Fruit fly (Drosophila melanogaster) whole organism, embryonic: Measurements from ENCODE around the gene CG15356.

Source experiments
- Abd-B ChIP-seq: fragments of 200-800 bp; sonication (Bioruptor generic); optimal IDR thresholded peaks from 2 replicates; lab custom pipeline; 2018; ENCODE audit warnings: missing biosample characterization, mild to moderate bottlenecking, missing genetic modification characterization, moderate library complexity
- Adf1 ChIP-seq: fragments of 200-800 bp; sonication (Bioruptor generic); IDR thresholded peaks from 2 replicates; pipeline ENCODE4 v1.3.6; 2022; ENCODE audit warnings: missing biosample characterization, missing genetic modification characterization
- Aef1 ChIP-seq: fragments of 200-800 bp; sonication (Bioruptor generic); IDR thresholded peaks from 3 replicates; pipeline ENCODE4 v1.3.6; 2022; ENCODE audit warnings: missing biosample characterization, missing genetic modification characterization
- Awh ChIP-seq: fragments of 200-800 bp; sonication (Bioruptor generic); IDR thresholded peaks from 2 replicates; pipeline ENCODE4, ENCODE4 v1.3.6; 2022; ENCODE audit warnings: missing biosample characterization, missing genetic modification characterization
- CG10147 ChIP-seq: fragments of 200-800 bp; sonication (Bioruptor generic); optimal IDR thresholded peaks from 2 replicates; lab custom pipeline; 2019; ENCODE audit warnings: missing biosample characterization, mild to moderate bottlenecking, missing genetic modification characterization, moderate library complexity
- CG10321 ChIP-seq: fragments of 200-800 bp; sonication (Bioruptor generic); IDR thresholded peaks from 2 replicates; pipeline ENCODE4 v1.3.6; 2022; ENCODE audit warnings: missing biosample characterization, missing genetic modification characterization
- CG10462 ChIP-seq: fragments of 200-800 bp; sonication (Bioruptor generic); optimal IDR thresholded peaks from 2 replicates; lab custom pipeline; 2016; ENCODE audit warnings: missing biosample characterization, missing genetic modification characterization
- CG12659 ChIP-seq: fragments of 200-800 bp; sonication (Bioruptor generic); optimal IDR thresholded peaks from 3 replicates; lab custom pipeline; 2017; ENCODE audit warnings: mild to moderate bottlenecking, missing biosample characterization, missing genetic modification reagents, missing genetic modification characterization
- CG1832 ChIP-seq: fragments of 200-800 bp; sonication (Bioruptor generic); optimal IDR thresholded peaks from 2 replicates; lab custom pipeline; 2017; ENCODE audit warnings: missing biosample characterization, mild to moderate bottlenecking, missing genetic modification characterization, inconsistent platforms
- CG18599 ChIP-seq: fragments of 200-800 bp; sonication (Bioruptor generic); optimal IDR thresholded peaks from 3 replicates; lab custom pipeline; 2017; ENCODE audit warnings: missing biosample characterization, missing genetic modification characterization, mild to moderate bottlenecking, moderate library complexity, missing genetic modification reagents
- CG2712 ChIP-seq: fragments of 200-800 bp; optimal IDR thresholded peaks from 3 replicates; lab custom pipeline; 2019; ENCODE audit warnings: missing biosample characterization, mild to moderate bottlenecking, missing genetic modification characterization, moderate library complexity
- CG2889 ChIP-seq: fragments of 200-800 bp; sonication (Bioruptor generic); IDR thresholded peaks from 3 replicates; pipeline ENCODE4 v1.3.6; 2022; ENCODE audit warnings: missing biosample characterization, missing genetic modification characterization
- CG3407 ChIP-seq: fragments of 200-800 bp; sonication (Bioruptor generic); optimal IDR thresholded peaks from 2 replicates; lab custom pipeline; 2018; ENCODE audit warnings: missing biosample characterization, mild to moderate bottlenecking, missing genetic modification characterization
- CG4730 ChIP-seq: fragments of 200-800 bp; sonication (Bioruptor generic); IDR thresholded peaks from 2 replicates; pipeline ENCODE4 v1.3.6; 2022; ENCODE audit warnings: missing biosample characterization, missing genetic modification characterization
- CG7928 ChIP-seq: fragments of 200-800 bp; sonication (Bioruptor generic); optimal IDR thresholded peaks from 2 replicates; lab custom pipeline; 2017; ENCODE audit warnings: missing biosample characterization, mild to moderate bottlenecking, missing genetic modification characterization
- CG8924 ChIP-seq: fragments of 200-800 bp; optimal IDR thresholded peaks from 3 replicates; lab custom pipeline; 2019; ENCODE audit warnings: missing biosample characterization, mild to moderate bottlenecking, missing genetic modification characterization, moderate library complexity
- CG9215 ChIP-seq: fragments of 200-800 bp; sonication (Bioruptor generic); IDR thresholded peaks from 2 replicates; pipeline ENCODE4 v1.3.6; 2022; ENCODE audit warnings: missing biosample characterization, missing genetic modification characterization
- Dip2 ChIP-seq: fragments of 200-800 bp; sonication (Bioruptor generic); IDR thresholded peaks from 2 replicates; pipeline ENCODE4 v1.3.6; 2022; ENCODE audit warnings: missing biosample characterization, missing genetic modification characterization
- Dp ChIP-seq: fragments of 200-800 bp; sonication (Bioruptor generic); optimal IDR thresholded peaks from 2 replicates; lab custom pipeline; 2018; ENCODE audit warnings: missing biosample characterization, mild to moderate bottlenecking, missing genetic modification characterization, moderate library complexity
- Dref ChIP-seq: fragments of 200-800 bp; sonication (Bioruptor generic); IDR thresholded peaks from 2 replicates; pipeline ENCODE4 v1.3.6; 2022; ENCODE audit warnings: missing biosample characterization, missing genetic modification characterization
- Ets65A ChIP-seq: fragments of 200-800 bp; sonication (Bioruptor generic); peaks from one replicate; lab custom pipeline; 2016; ENCODE audit warnings: missing biosample characterization, missing genetic modification characterization
- Jarid2 ChIP-seq: fragments of 200-800 bp; sonication (Bioruptor generic); optimal IDR thresholded peaks from 3 replicates; lab custom pipeline; 2017; ENCODE audit warnings: mild to moderate bottlenecking, missing biosample characterization, missing genetic modification reagents, missing genetic modification characterization
- Nf-YC ChIP-seq: fragments of 200-800 bp; optimal IDR thresholded peaks from 3 replicates; lab custom pipeline; 2019; ENCODE audit warnings: missing biosample characterization, mild to moderate bottlenecking, missing genetic modification characterization, moderate library complexity
- Sox102F ChIP-seq: fragments of 200-800 bp; sonication (Bioruptor generic); optimal IDR thresholded peaks from 2 replicates; lab custom pipeline; 2018; ENCODE audit warnings: missing biosample characterization, mild to moderate bottlenecking, missing genetic modification characterization, moderate library complexity
- Stat92E ChIP-seq, 3 experiments: fragments of >200 bp in 2 of 3; fragments of 200-800 bp in 1 of 3; sonication (Bioruptor generic) in 1 of 3; optimal IDR thresholded peaks; 2 replicates each; lab custom pipeline; 2017 to 2019; ENCODE audit warnings: missing biosample characterization in 3 of 3, missing genetic modification characterization in 3 of 3, mild to moderate bottlenecking in 1 of 3, moderate library complexity in 1 of 3
- Vsx1 ChIP-seq: fragments of 200-800 bp; sonication (Bioruptor generic); optimal IDR thresholded peaks from 2 replicates; lab custom pipeline; 2017; ENCODE audit warnings: missing biosample characterization, mild to moderate bottlenecking, missing genetic modification characterization, missing genetic modification reagents
- ac ChIP-seq: fragments of 200-800 bp; sonication (Bioruptor generic); optimal IDR thresholded peaks from 3 replicates; lab custom pipeline; 2017; ENCODE audit warnings: missing biosample characterization, mild to moderate bottlenecking, missing genetic modification characterization
- bab2 ChIP-seq: fragments of 200-800 bp; sonication (Bioruptor generic); optimal IDR thresholded peaks from 2 replicates; lab custom pipeline; 2016; ENCODE audit warnings: missing biosample characterization, missing genetic modification characterization
- bbx ChIP-seq: fragments of 200-800 bp; sonication (Bioruptor generic); IDR thresholded peaks from 2 replicates; pipeline ENCODE4 v1.3.6; 2022; ENCODE audit warnings: missing biosample characterization, missing genetic modification characterization; ENCODE audit not compliant: partially characterized antibody
- cg ChIP-seq: fragments of 200-800 bp; sonication (Bioruptor generic); optimal IDR thresholded peaks from 3 replicates; lab custom pipeline; 2019; ENCODE audit warnings: missing biosample characterization, mild to moderate bottlenecking, missing genetic modification characterization, moderate library complexity
- chm ChIP-seq: fragments of 200-800 bp; sonication (Bioruptor generic); IDR thresholded peaks from 2 replicates; pipeline ENCODE4 v1.3.6; 2022; ENCODE audit warnings: missing biosample characterization, missing genetic modification characterization
- ci ChIP-seq: fragments of 200-800 bp; sonication (Bioruptor generic); IDR thresholded peaks from 3 replicates; pipeline ENCODE4 v1.3.6; 2022; ENCODE audit warnings: missing biosample characterization, missing genetic modification characterization
- ewg ChIP-seq: fragments of 200-800 bp; sonication (Bioruptor generic); optimal IDR thresholded peaks from 3 replicates; lab custom pipeline; 2017; ENCODE audit warnings: mild to moderate bottlenecking, missing biosample characterization, missing genetic modification reagents, missing genetic modification characterization
- fru ChIP-seq: fragments of >200 bp; optimal IDR thresholded peaks from 2 replicates; lab custom pipeline; 2017
- gem ChIP-seq: fragments of 200-800 bp; sonication (Bioruptor generic); optimal IDR thresholded peaks from 2 replicates; lab custom pipeline; 2019; ENCODE audit warnings: missing biosample characterization, mild to moderate bottlenecking, missing genetic modification characterization, moderate library complexity
- hth ChIP-seq: fragments of >200 bp; optimal IDR thresholded peaks from 2 replicates; lab custom pipeline; 2017; ENCODE audit warnings: inconsistent platforms
- insv ChIP-seq, 2 experiments: fragments of 200-800 bp; sonication (Bioruptor generic); optimal IDR thresholded peaks; 3 replicates each; lab custom pipeline; 2016 to 2018; ENCODE audit warnings: missing biosample characterization in 2 of 2, missing genetic modification characterization in 2 of 2
- ken ChIP-seq: fragments of 200-800 bp; sonication (Bioruptor generic); IDR thresholded peaks from 3 replicates; pipeline ENCODE4 v1.3.6; 2022; ENCODE audit warnings: missing biosample characterization, missing genetic modification characterization
- mam ChIP-seq: fragments of 200-800 bp; sonication (Bioruptor generic); optimal IDR thresholded peaks from 3 replicates; lab custom pipeline; 2016; ENCODE audit warnings: missing biosample characterization, missing genetic modification characterization
- mirr ChIP-seq: fragments of 200-800 bp; sonication (Bioruptor generic); optimal IDR thresholded peaks from 3 replicates; lab custom pipeline; 2018; ENCODE audit warnings: missing biosample characterization, mild to moderate bottlenecking, missing genetic modification characterization
- nerfin-2 ChIP-seq: fragments of 200-800 bp; sonication (Bioruptor generic); IDR thresholded peaks from 2 replicates; pipeline ENCODE4 v1.3.6; 2022; ENCODE audit warnings: missing biosample characterization, missing genetic modification characterization; ENCODE audit not compliant: partially characterized antibody
- nom ChIP-seq: fragments of 200-800 bp; sonication (Bioruptor generic); optimal IDR thresholded peaks from 2 replicates; lab custom pipeline; 2017; ENCODE audit warnings: missing biosample characterization, missing genetic modification characterization, mild to moderate bottlenecking, moderate library complexity, missing genetic modification reagents
- odd ChIP-seq: fragments of 200-800 bp; sonication (Bioruptor generic); optimal IDR thresholded peaks from 2 replicates; lab custom pipeline; 2017; ENCODE audit warnings: missing biosample characterization, mild to moderate bottlenecking, missing genetic modification characterization
- otp ChIP-seq: fragments of 200-800 bp; sonication (Bioruptor generic); IDR thresholded peaks from 3 replicates; pipeline ENCODE4, ENCODE4 v1.3.6; 2022; ENCODE audit warnings: missing biosample characterization, missing genetic modification characterization
- pros ChIP-seq: fragments of 200-800 bp; sonication (Bioruptor generic); optimal IDR thresholded peaks from 3 replicates; lab custom pipeline; 2019; ENCODE audit warnings: missing biosample characterization, mild to moderate bottlenecking, missing genetic modification characterization, moderate library complexity
- sna ChIP-seq: fragments of 200-800 bp; sonication (Bioruptor generic); IDR thresholded peaks from 2 replicates; pipeline ENCODE4 v1.3.6; 2022; ENCODE audit warnings: missing biosample characterization, missing genetic modification characterization; ENCODE audit not compliant: partially characterized antibody
- stc ChIP-seq: fragments of 200-800 bp; sonication (Bioruptor generic); IDR thresholded peaks from 2 replicates; pipeline ENCODE4 v1.3.6; 2022; ENCODE audit warnings: missing biosample characterization, missing genetic modification characterization
- twi ChIP-seq: fragments of 200-800 bp; optimal IDR thresholded peaks from 2 replicates; lab custom pipeline; 2019; ENCODE audit warnings: missing biosample characterization, mild to moderate bottlenecking, missing genetic modification characterization, moderate library complexity
- zen2 ChIP-seq: fragments of 200-800 bp; sonication (Bioruptor generic); IDR thresholded peaks from 3 replicates; pipeline ENCODE4 v1.3.6; 2022; ENCODE audit warnings: missing biosample characterization, missing genetic modification characterization; ENCODE audit not compliant: partially characterized antibody
- zfh1 ChIP-seq: fragments of 200-800 bp; sonication (Bioruptor generic); IDR thresholded peaks from 3 replicates; pipeline ENCODE4 v1.3.6; 2022; ENCODE audit warnings: missing biosample characterization, missing genetic modification characterization

The CG15356 gene

DNA sequence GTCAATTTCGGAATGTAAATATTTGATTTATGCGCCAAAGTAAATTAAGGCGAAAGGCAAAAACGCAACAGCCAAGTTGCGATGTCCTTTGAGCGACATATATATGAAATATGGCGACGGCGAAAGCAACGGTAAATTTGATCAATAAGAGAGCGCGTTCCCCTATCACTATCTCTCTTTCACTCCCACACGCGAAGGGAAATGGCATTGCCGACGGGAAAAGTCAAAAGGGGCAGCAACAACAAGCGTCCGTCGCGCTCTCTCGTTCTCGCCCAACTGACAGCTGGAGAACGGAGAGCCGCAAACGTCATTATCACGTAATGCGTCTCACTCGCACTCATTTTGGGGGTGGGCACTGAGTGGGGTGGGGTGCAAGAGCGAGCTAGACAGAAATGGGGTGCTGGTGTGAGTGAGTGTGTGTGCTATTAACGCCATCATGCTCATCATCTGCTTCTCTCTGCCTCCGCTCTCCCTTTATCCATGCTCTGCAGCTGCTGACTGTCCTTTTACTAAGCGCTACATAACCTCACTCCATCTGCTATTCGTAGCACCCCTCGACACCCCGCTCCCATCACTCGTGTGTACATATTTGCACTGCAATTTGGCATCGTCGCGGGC is 10.1 kb downstream of the CG15356 start, which contains the start of gene erm (continued):
- TF ChIP-seq bbx (GFP tag; lab: Robert Waterston, UW): no peak
- TF ChIP-seq Jarid2 (GFP tag; lab: Kevin White, UChicago): peak; percentile 14
- peak; percentile 94 for TF ChIP-seq CG10321 (GFP tag; lab: Robert Waterston, UW)
- TF ChIP-seq Vsx1 (GFP tag; lab: Kevin White, UChicago): peak; percentile 61
- no peak for TF ChIP-seq bab2
- 0 out of 3 replicates have a peak, but pooled peaks have one; percentile 16 for TF ChIP-seq ci (GFP tag; lab: Robert Waterston, UW)
- TF ChIP-seq CG10147 (GFP tag; lab: Kevin White, UChicago): no peak
- peak; percentile 56 for TF ChIP-seq twi (tag; lab: Kevin White, UChicago)
- TF ChIP-seq nom (GFP tag; lab: Kevin White, UChicago): no peak
- TF ChIP-seq Stat92E (GFP tag; optimal IDR thresholded peaks at IDR 0.05; lab: Kevin White, UChicago): no peak
- peak; percentile 97 for TF ChIP-seq Nf-YC (tag; lab: Kevin White, UChicago)
- peak; percentile 43 for TF ChIP-seq pros (GFP tag; lab: Kevin White, UChicago)
- TF ChIP-seq Adf1 (GFP tag; lab: Robert Waterston, UW): peak; percentile 91
- TF ChIP-seq ewg (GFP tag; lab: Kevin White, UChicago): peak; percentile 79
- TF ChIP-seq cg (GFP tag; lab: Kevin White, UChicago): peak; percentile 92
- no peak for TF ChIP-seq CG4730 (GFP tag; lab: Robert Waterston, UW)
- no peak for TF ChIP-seq CG7928 (GFP tag; lab: Kevin White, UChicago)
- peak; percentile 9 for TF ChIP-seq Ets65A (GFP tag; lab: Kevin White, UChicago)
- no peak for TF ChIP-seq CG12659
- TF ChIP-seq CG3407 (GFP tag; lab: Kevin White, UChicago): peak; percentile 15
- TF ChIP-seq CG10462 (GFP tag; lab: Kevin White, UChicago): no peak
- no peak for TF ChIP-seq stc (GFP tag; lab: Robert Waterston, UW)
- no peak for TF ChIP-seq CG2889 (GFP tag; lab: Robert Waterston, UW)
- TF ChIP-seq Awh (GFP tag; lab: Robert Waterston, UW): no peak
- TF ChIP-seq mam (GFP tag; lab: Kevin White, UChicago): no peak
- TF ChIP-seq odd (GFP tag; lab: Kevin White, UChicago): no peak
- peak; percentile 0 for TF ChIP-seq Abd-B
- peak; percentile 98 for TF ChIP-seq CG1832 (GFP tag; lab: Kevin White, UChicago)
- TF ChIP-seq hth: no peak
- TF ChIP-seq CG2712 (tag; lab: Kevin White, UChicago): no peak
- TF ChIP-seq mirr (GFP tag; lab: Kevin White, UChicago): no peak
- TF ChIP-seq Dref (GFP tag; lab: Robert Waterston, UW): no peak
- 0 out of 3 replicates have a peak, but pooled peaks have one; percentile 5 for TF ChIP-seq otp
- TF ChIP-seq CG8924 (tag; lab: Kevin White, UChicago): no peak
- TF ChIP-seq nerfin-2 (GFP tag; lab: Robert Waterston, UW): peak; percentile 31; the same call in 1 of the 2 replicates
- no peak for TF ChIP-seq zfh1
- TF ChIP-seq fru (lab: Kevin White, UChicago): no peak
- no peak for TF ChIP-seq zen2 (GFP tag; lab: Robert Waterston, UW)
- TF ChIP-seq gem (tag; lab: Kevin White, UChicago): no peak
- peak in 1 of 2 experiments; percentile 85 for TF ChIP-seq insv (GFP tag; optimal IDR thresholded peaks at IDR 0.05; lab: Kevin White, UChicago)
- TF ChIP-seq Aef1 (GFP tag; lab: Robert Waterston, UW): peak; percentile 75
- TF ChIP-seq Dip2 (GFP tag; lab: Robert Waterston, UW): no peak
- TF ChIP-seq chm (GFP tag; lab: Robert Waterston, UW): no peak
- peak; percentile 49; the same call in 1 of the 2 replicates for TF ChIP-seq sna
- TF ChIP-seq CG18599 (GFP tag; lab: Kevin White, UChicago): no peak
- TF ChIP-seq Dp (GFP tag; lab: Kevin White, UChicago): no peak
- TF ChIP-seq Sox102F (GFP tag; lab: Kevin White, UChicago): no peak
- TF ChIP-seq ken (GFP tag; lab: Robert Waterston, UW): no peak
- TF ChIP-seq CG9215 (GFP tag; lab: Robert Waterston, UW): 0 out of 2 replicates have a peak, but pooled peaks have one; percentile 17
- TF ChIP-seq ac (GFP tag; lab: Kevin White, UChicago): peak; percentile 19
